Fruit fly (Drosophila melanogaster) whole organism, prepupa: ENCODE results near the gene CG5214.

Experiments used
- CG10631 ChIP-seq: fragments of 200-800 bp; sonication (Bioruptor generic); optimal IDR thresholded peaks from 2 replicates; lab custom pipeline; 2016; ENCODE audit warnings: missing biosample characterization, missing genetic modification characterization
- CG10669 ChIP-seq: fragments of 200-800 bp; sonication (Bioruptor generic); optimal IDR thresholded peaks from 3 replicates; lab custom pipeline; 2018; ENCODE audit warnings: missing biosample characterization, mild to moderate bottlenecking, missing genetic modification characterization, moderate library complexity
- CG11294 ChIP-seq: fragments of 200-800 bp; sonication (Bioruptor generic); IDR thresholded peaks from 2 replicates; pipeline ENCODE4 v1.3.6; 2022; ENCODE audit warnings: missing biosample characterization, missing genetic modification characterization
- CG11902 ChIP-seq: fragments of 200-800 bp; sonication (Bioruptor generic); optimal IDR thresholded peaks from 3 replicates; lab custom pipeline; 2016; ENCODE audit warnings: missing biosample characterization, missing genetic modification characterization
- CG15336 ChIP-seq: fragments of 200-800 bp; sonication (Bioruptor generic); IDR thresholded peaks from 2 replicates; pipeline ENCODE4 v1.3.6; 2022; ENCODE audit warnings: missing biosample characterization, missing genetic modification characterization
- CG1621 ChIP-seq: fragments of 200-800 bp; sonication (Bioruptor generic); optimal IDR thresholded peaks from 3 replicates; lab custom pipeline; 2018; ENCODE audit warnings: missing biosample characterization, mild to moderate bottlenecking, missing genetic modification characterization
- CG3032 ChIP-seq: fragments of 200-800 bp; optimal IDR thresholded peaks from 2 replicates; lab custom pipeline; 2019; ENCODE audit warnings: missing biosample characterization, mild to moderate bottlenecking, missing genetic modification characterization, moderate library complexity
- CG31627 ChIP-seq: fragments of 200-800 bp; sonication (Bioruptor generic); optimal IDR thresholded peaks from 3 replicates; lab custom pipeline; 2016; ENCODE audit warnings: missing biosample characterization, missing genetic modification characterization
- CG32006 ChIP-seq: fragments of 200-800 bp; sonication (Bioruptor generic); optimal IDR thresholded peaks from 3 replicates; lab custom pipeline; 2017; ENCODE audit warnings: missing biosample characterization, mild to moderate bottlenecking, missing genetic modification characterization
- CG34406 ChIP-seq: fragments of 200-800 bp; sonication (Bioruptor generic); optimal IDR thresholded peaks from 3 replicates; lab custom pipeline; 2016; ENCODE audit warnings: missing biosample characterization, missing genetic modification characterization
- CG3919 ChIP-seq: fragments of 200-800 bp; sonication (Bioruptor generic); optimal IDR thresholded peaks from 3 replicates; lab custom pipeline; 2016; ENCODE audit warnings: missing biosample characterization, missing genetic modification characterization
- CG6163 ChIP-seq: fragments of 200-800 bp; sonication (Bioruptor generic); IDR thresholded peaks from 3 replicates; pipeline ENCODE4 v1.3.6; 2022; ENCODE audit warnings: missing biosample characterization, missing genetic modification characterization
- CG6276 ChIP-seq: fragments of 200-800 bp; sonication (Bioruptor generic); optimal IDR thresholded peaks from 2 replicates; lab custom pipeline; 2017; ENCODE audit warnings: missing biosample characterization, mild to moderate bottlenecking, missing genetic modification characterization
- CG6792 ChIP-seq: fragments of 200-800 bp; sonication (Bioruptor generic); optimal IDR thresholded peaks from 3 replicates; lab custom pipeline; 2016; ENCODE audit warnings: missing biosample characterization, missing genetic modification characterization
- CG6808 ChIP-seq: fragments of 200-800 bp; sonication (Bioruptor generic); optimal IDR thresholded peaks from 3 replicates; lab custom pipeline; 2017; ENCODE audit warnings: missing biosample characterization, missing genetic modification characterization, mild to moderate bottlenecking, moderate library complexity, missing genetic modification reagents
- CG6854 ChIP-seq: fragments of 200-800 bp; sonication (Bioruptor generic); optimal IDR thresholded peaks from 2 replicates; lab custom pipeline; 2017; ENCODE audit warnings: missing biosample characterization, mild to moderate bottlenecking, missing genetic modification characterization
- CG8119 ChIP-seq: fragments of 200-800 bp; sonication (Bioruptor generic); IDR thresholded peaks from 3 replicates; pipeline ENCODE4 v1.3.6; 2022; ENCODE audit warnings: missing biosample characterization, missing genetic modification characterization
- CG8319 ChIP-seq: fragments of 200-800 bp; sonication (Bioruptor generic); optimal IDR thresholded peaks from 3 replicates; lab custom pipeline; 2016; ENCODE audit warnings: missing biosample characterization, missing genetic modification characterization
- CG8632 ChIP-seq: fragments of 200-800 bp; sonication (Bioruptor generic); optimal IDR thresholded peaks from 3 replicates; lab custom pipeline; 2016; ENCODE audit warnings: missing biosample characterization, missing genetic modification characterization
- CG9139 ChIP-seq: fragments of 200-800 bp; sonication (Bioruptor generic); optimal IDR thresholded peaks from 3 replicates; lab custom pipeline; 2017; ENCODE audit warnings: missing biosample characterization, mild to moderate bottlenecking, missing genetic modification characterization
- Eip75B ChIP-seq: fragments of 200-800 bp; sonication (Bioruptor generic); optimal IDR thresholded peaks from 3 replicates; lab custom pipeline; 2016; ENCODE audit warnings: missing biosample characterization, missing genetic modification characterization
- Eip78C ChIP-seq: fragments of 200-800 bp; sonication (Bioruptor generic); peaks from one replicate; lab custom pipeline; 2016; ENCODE audit warnings: missing biosample characterization, missing genetic modification characterization
- Ets21C ChIP-seq: fragments of 200-800 bp; sonication (Bioruptor generic); optimal IDR thresholded peaks from 3 replicates; lab custom pipeline; 2016; ENCODE audit warnings: missing biosample characterization, missing genetic modification characterization
- Ets96B ChIP-seq: fragments of 200-800 bp; optimal IDR thresholded peaks from 2 replicates; lab custom pipeline; 2019; ENCODE audit warnings: missing biosample characterization, mild to moderate bottlenecking, missing genetic modification characterization, moderate library complexity
- Hr38 ChIP-seq: sonication (Bioruptor generic); optimal IDR thresholded peaks from 2 replicates; lab custom pipeline; 2016; ENCODE audit warnings: missing biosample characterization, missing genetic modification characterization
- Hr39 ChIP-seq: fragments of 200-800 bp; sonication (Bioruptor generic); optimal IDR thresholded peaks from 2 replicates; lab custom pipeline; 2016; ENCODE audit warnings: missing biosample characterization, missing genetic modification characterization
- Hr4 ChIP-seq: fragments of 200-800 bp; sonication (Bioruptor generic); optimal IDR thresholded peaks from 3 replicates; lab custom pipeline; 2016; ENCODE audit warnings: missing biosample characterization, missing genetic modification characterization
- Lpt ChIP-seq: fragments of 200-800 bp; sonication (Bioruptor generic); optimal IDR thresholded peaks from 3 replicates; lab custom pipeline; 2016; ENCODE audit warnings: missing biosample characterization, missing genetic modification characterization
- OdsH ChIP-seq: fragments of 200-800 bp; sonication (Bioruptor generic); optimal IDR thresholded peaks from 3 replicates; lab custom pipeline; 2016; ENCODE audit warnings: missing biosample characterization, missing genetic modification characterization
- Smox ChIP-seq: fragments of 200-800 bp; sonication (Bioruptor generic); optimal IDR thresholded peaks from 3 replicates; lab custom pipeline; 2016; ENCODE audit warnings: missing biosample characterization, missing genetic modification characterization
- Sox102F ChIP-seq: fragments of 200-800 bp; sonication (Bioruptor generic); optimal IDR thresholded peaks from 2 replicates; lab custom pipeline; 2016; ENCODE audit warnings: missing biosample characterization, mild to moderate bottlenecking, missing genetic modification characterization
- Sox14 ChIP-seq: fragments of 200-800 bp; sonication (Bioruptor generic); optimal IDR thresholded peaks from 3 replicates; lab custom pipeline; 2016; ENCODE audit warnings: missing biosample characterization, missing genetic modification characterization
- achi ChIP-seq: fragments of 200-800 bp; sonication (Bioruptor generic); optimal IDR thresholded peaks from 3 replicates; lab custom pipeline; 2016; ENCODE audit warnings: missing biosample characterization, missing genetic modification characterization
- acj6 ChIP-seq: fragments of 200-800 bp; sonication (Bioruptor generic); optimal IDR thresholded peaks from 3 replicates; lab custom pipeline; 2016; ENCODE audit warnings: missing biosample characterization, missing genetic modification characterization
- dac ChIP-seq: fragments of 200-800 bp; sonication (Bioruptor generic); optimal IDR thresholded peaks from 2 replicates; lab custom pipeline; 2017; ENCODE audit warnings: missing biosample characterization, mild to moderate bottlenecking, missing genetic modification characterization
- dsx ChIP-seq: fragments of 200-800 bp; optimal IDR thresholded peaks from 3 replicates; lab custom pipeline; 2019; ENCODE audit warnings: missing biosample characterization, mild to moderate bottlenecking, missing genetic modification characterization, moderate library complexity; ENCODE audit not compliant: poor library complexity, severe bottlenecking
- eg ChIP-seq: fragments of 200-800 bp; sonication (Bioruptor generic); IDR thresholded peaks from 3 replicates; pipeline ENCODE4 v1.3.6; 2022; ENCODE audit warnings: missing biosample characterization, missing genetic modification characterization
- fkh ChIP-seq: fragments of 200-800 bp; sonication (Bioruptor generic); optimal IDR thresholded peaks from 3 replicates; lab custom pipeline; 2017; ENCODE audit warnings: missing biosample characterization, mild to moderate bottlenecking, missing genetic modification characterization, moderate library complexity
- lz ChIP-seq: fragments of 200-800 bp; sonication (Bioruptor generic); optimal IDR thresholded peaks from 3 replicates; lab custom pipeline; 2016; ENCODE audit warnings: missing biosample characterization, missing genetic modification characterization
- net ChIP-seq: fragments of 200-800 bp; sonication (Bioruptor generic); optimal IDR thresholded peaks from 3 replicates; lab custom pipeline; 2016; ENCODE audit warnings: missing biosample characterization, missing genetic modification characterization
- pdm3 ChIP-seq: fragments of 200-800 bp; sonication (Bioruptor generic); optimal IDR thresholded peaks from 3 replicates; lab custom pipeline; 2016; ENCODE audit warnings: missing biosample characterization, missing genetic modification characterization
- salr ChIP-seq, 2 experiments: fragments of 200-800 bp; sonication (Bioruptor generic); optimal IDR thresholded peaks; 3 replicates each; lab custom pipeline; 2016 to 2018; ENCODE audit warnings: missing biosample characterization in 2 of 2, missing genetic modification characterization in 2 of 2, mild to moderate bottlenecking in 1 of 2
- spab ChIP-seq: fragments of 200-800 bp; sonication (Bioruptor generic); optimal IDR thresholded peaks from 2 replicates; lab custom pipeline; 2017; ENCODE audit warnings: missing biosample characterization, mild to moderate bottlenecking, missing genetic modification characterization, missing genetic modification reagents
- ss ChIP-seq, 2 experiments: fragments of 200-800 bp; sonication (Bioruptor generic); optimal IDR thresholded peaks; 2 replicates in 1 of 2; 3 replicates in 1 of 2; lab custom pipeline; 2017 to 2018; ENCODE audit warnings: mild to moderate bottlenecking in 2 of 2, missing biosample characterization in 2 of 2, missing genetic modification characterization in 2 of 2, moderate library complexity in 1 of 2
- topi ChIP-seq: fragments of 200-800 bp; sonication (Bioruptor generic); optimal IDR thresholded peaks from 3 replicates; lab custom pipeline; 2016; ENCODE audit warnings: missing biosample characterization, missing genetic modification characterization
- vri ChIP-seq: fragments of 200-800 bp; sonication (Bioruptor generic); optimal IDR thresholded peaks from 3 replicates; lab custom pipeline; 2016; ENCODE audit warnings: missing biosample characterization, mild to moderate bottlenecking, missing genetic modification characterization

The CG5214 gene

DNA sequence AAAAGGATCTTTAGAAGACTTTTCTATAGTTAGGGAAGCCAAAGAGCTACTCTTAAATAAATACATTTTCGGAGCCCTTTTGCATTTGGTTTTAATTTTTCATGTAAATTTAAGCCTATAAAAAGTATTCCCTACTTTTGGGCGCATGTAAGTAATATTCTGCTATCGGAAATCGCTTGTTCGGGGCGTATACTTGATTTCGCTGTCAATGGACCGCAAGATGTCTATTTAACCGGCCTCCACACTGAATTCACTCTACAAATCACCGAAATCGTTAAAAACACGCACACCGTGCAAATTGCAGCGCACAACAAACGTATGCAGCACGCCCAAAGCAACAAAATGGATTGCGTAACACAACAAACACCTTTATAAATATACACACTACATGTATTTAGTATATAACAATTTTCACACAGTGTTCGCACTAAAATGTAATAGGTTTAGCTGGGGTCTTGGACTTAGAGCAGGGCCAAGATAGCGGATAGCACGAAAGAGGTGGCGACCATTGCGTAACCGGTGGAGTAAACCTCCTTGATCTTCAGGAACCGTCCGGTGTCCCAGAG lies 35.3 kb upstream of the CG5214 start:
- TF ChIP-seq fkh (GFP tag; lab: Kevin White, UChicago) (peak; percentile 23), CG8319 (no peak), CG6808 (no peak), Eip78C (peak; percentile 93), CG6276 (no peak), achi (GFP tag; lab: Kevin White, UChicago) (no peak), CG6854 (GFP tag; lab: Kevin White, UChicago) (no peak), Hr39 (GFP tag; lab: Kevin White, UChicago) (no peak), CG31627 (GFP tag; lab: Kevin White, UChicago) (no peak), CG32006 (GFP tag; lab: Kevin White, UChicago) (no peak), topi (GFP tag; lab: Kevin White, UChicago) (peak; percentile 23), Hr38 (no peak), CG3032 (no peak), Sox102F (no peak), pdm3 (GFP tag; lab: Kevin White, UChicago) (no peak), vri (GFP tag; lab: Kevin White, UChicago) (peak; percentile 71), Hr4 (no peak), Smox (GFP tag; lab: Kevin White, UChicago) (no peak), CG10631 (GFP tag; lab: Kevin White, UChicago) (no peak), ss (GFP tag; optimal IDR thresholded peaks at IDR 0.05; lab: Kevin White, UChicago) (peak in 1 of 2 experiments; percentile 58), CG15336 (GFP tag; lab: Robert Waterston, UW) (no peak), CG9139 (peak; percentile 77), CG11902 (GFP tag; lab: Kevin White, UChicago) (no peak)

dm6 chr3R:11209801-11210402 lies 34.2 kb upstream of the CG5214 start, which contains the start of the genes SdhC and Tctp:
Gene SdhC (minus strand): TSS chr3R:11209849.
Gene Tctp (plus strand): TSS chr3R:11210247.
- TF ChIP-seq CG8319 (no peak), CG11902 (GFP tag; lab: Kevin White, UChicago) (no peak), spab (no peak), CG6854 (GFP tag; lab: Kevin White, UChicago) (peak; percentile 66), CG34406 (GFP tag; lab: Kevin White, UChicago) (peak; percentile 33), achi (GFP tag; lab: Kevin White, UChicago) (peak; percentile 53), Ets21C (GFP tag; lab: Kevin White, UChicago) (peak; percentile 28), dac (GFP tag; lab: Kevin White, UChicago) (no peak), eg (GFP tag; lab: Robert Waterston, UW) (peak; percentile 28; the same call in 1 of the 3 replicates), CG11294 (GFP tag; lab: Robert Waterston, UW) (no peak), ss (GFP tag; optimal IDR thresholded peaks at IDR 0.05; lab: Kevin White, UChicago) (peak; percentile 14 to 39), Sox14 (GFP tag; lab: Kevin White, UChicago) (peak; percentile 52), Sox102F (peak; percentile 42), pdm3 (GFP tag; lab: Kevin White, UChicago) (peak; percentile 52), CG8119 (GFP tag; lab: Robert Waterston, UW) (0 out of 3 replicates have a peak, but pooled peaks have one; percentile 12), vri (GFP tag; lab: Kevin White, UChicago) (peak; percentile 45), dsx (GFP tag; lab: Kevin White, UChicago) (peak; percentile 10), CG6163 (GFP tag; lab: Robert Waterston, UW) (peak; percentile 42; the same call in 2 of the 3 replicates), CG8632 (GFP tag; lab: Kevin White, UChicago) (no peak), Hr4 (peak; percentile 42), Hr38 (no peak), CG6808 (peak; percentile 12), acj6 (GFP tag; lab: Kevin White, UChicago) (peak; percentile 24), CG31627 (GFP tag; lab: Kevin White, UChicago) (peak; percentile 36), CG3919 (peak; percentile 59), CG1621 (tag; lab: Kevin White, UChicago) (peak; percentile 19), CG10631 (GFP tag; lab: Kevin White, UChicago) (peak; percentile 62), Smox (GFP tag; lab: Kevin White, UChicago) (peak; percentile 47), fkh (GFP tag; lab: Kevin White, UChicago) (peak; percentile 83), Eip75B (GFP tag; lab: Kevin White, UChicago) (peak; percentile 59), CG6276 (no peak), OdsH (GFP tag; lab: Kevin White, UChicago) (peak; percentile 43), CG15336 (GFP tag; lab: Robert Waterston, UW) (no peak), salr (GFP tag; optimal IDR thresholded peaks at IDR 0.05; lab: Kevin White, UChicago) (peak in 1 of 2 experiments; percentile 10), CG6792 (GFP tag; lab: Kevin White, UChicago) (peak; percentile 30), Ets96B (tag; lab: Kevin White, UChicago) (no peak), CG10669 (GFP tag; lab: Kevin White, UChicago) (peak; percentile 0), lz (GFP tag; lab: Kevin White, UChicago) (peak; percentile 47), Lpt (GFP tag; lab: Kevin White, UChicago) (peak; percentile 31), net (GFP tag; lab: Kevin White, UChicago) (peak; percentile 5), CG32006 (GFP tag; lab: Kevin White, UChicago) (no peak)
